Worm (Caenorhabditis elegans) whole organism, L4 larva: ENCODE measurements around the gene C52A10.3.

ENCODE experiments used
- D1046.2 ChIP-seq: fragments of 200-800 bp; sonication (Bioruptor generic); IDR thresholded peaks from 2 replicates; pipeline ENCODE4 v1.3.6; 2022; ENCODE audit warnings: missing genetic modification characterization, missing compliant biosample characterization
- F44E2.7 ChIP-seq: fragments of 200-800 bp; sonication (Bioruptor generic); IDR thresholded peaks from 2 replicates; pipeline ENCODE4 v2.1.2; 2022; ENCODE audit warnings: missing genetic modification characterization, missing compliant biosample characterization
- T26A8.4 ChIP-seq: fragments of 200-800 bp; sonication (Bioruptor generic); IDR thresholded peaks from 2 replicates; pipeline ENCODE4 v1.3.6; 2022; ENCODE audit warnings: missing genetic modification characterization, missing compliant biosample characterization
- Y5F2A.4 ChIP-seq: fragments of 200-800 bp; sonication (Bioruptor generic); optimal IDR thresholded peaks from 2 replicates; lab custom pipeline; 2018; ENCODE audit warnings: mild to moderate bottlenecking, missing genetic modification characterization, missing compliant biosample characterization
- aly-2 ChIP-seq: sonication (generic microtip); optimal IDR thresholded peaks from 2 replicates; lab custom pipeline; 2018; ENCODE audit warnings: missing biosample characterization, missing genetic modification characterization
- ama-1 ChIP-seq: fragments of 150-350 bp; optimal IDR thresholded peaks from 2 replicates; lab custom pipeline; 2014; ENCODE audit warnings: inconsistent platforms, mixed read lengths
- attf-4 ChIP-seq: sonication (generic microtip); optimal IDR thresholded peaks from 3 replicates; lab custom pipeline; 2017; ENCODE audit warnings: missing biosample characterization, missing genetic modification characterization
- ceh-20 ChIP-seq: fragments of 200-800 bp; sonication (Bioruptor generic); IDR thresholded peaks from 2 replicates; pipeline ENCODE4 v1.3.6; 2022; ENCODE audit warnings: missing genetic modification reagents, missing genetic modification characterization, missing compliant biosample characterization
- ceh-28 ChIP-seq: fragments of 150-350 bp; optimal IDR thresholded peaks from 2 replicates; lab custom pipeline; 2014; ENCODE audit warnings: missing biosample characterization, missing genetic modification reagents, missing genetic modification characterization
- ceh-82 ChIP-seq: sonication (generic microtip); optimal IDR thresholded peaks from 2 replicates; lab custom pipeline; 2017; ENCODE audit warnings: missing biosample characterization, missing genetic modification characterization
- ces-1 ChIP-seq: fragments of 150-350 bp; sonication (generic microtip); optimal IDR thresholded peaks from 4 replicates; lab custom pipeline; 2014; ENCODE audit warnings: missing biosample characterization, missing genetic modification reagents, missing genetic modification characterization
- cey-2 ChIP-seq: sonication (generic microtip); optimal IDR thresholded peaks from 3 replicates; lab custom pipeline; 2017; ENCODE audit warnings: missing genetic modification characterization, mild to moderate bottlenecking, missing compliant biosample characterization, antibody characterized with exemption, borderline replicate concordance; ENCODE audit not compliant: insufficient read depth
- daf-12 ChIP-seq: fragments of 150-350 bp; optimal IDR thresholded peaks from 2 replicates; lab custom pipeline; 2014; ENCODE audit warnings: missing biosample characterization, missing genetic modification reagents, missing genetic modification characterization
- daf-16 ChIP-seq, 3 experiments: sonication (generic microtip); optimal IDR thresholded peaks; 2 replicates each; lab custom pipeline; 2016 to 2017; ENCODE audit warnings: missing genetic modification characterization in 3 of 3, missing genetic modification reagents in 3 of 3, mild to moderate bottlenecking in 2 of 3, missing compliant biosample characterization in 2 of 3, missing biosample characterization in 1 of 3, moderate library complexity in 1 of 3
- daf-8 ChIP-seq: fragments of 200-800 bp; sonication (Bioruptor generic); IDR thresholded peaks from 2 replicates; pipeline ENCODE4 v1.3.6; 2022; ENCODE audit warnings: missing genetic modification characterization, missing compliant biosample characterization
- dmd-6 ChIP-seq: fragments of 200-800 bp; sonication (Bioruptor generic); IDR thresholded peaks from 2 replicates; pipeline ENCODE4 v1.3.6; 2022; ENCODE audit warnings: missing genetic modification reagents, missing genetic modification characterization, missing compliant biosample characterization
- dpl-1 ChIP-seq: fragments of 150-350 bp; optimal IDR thresholded peaks from 2 replicates; lab custom pipeline; 2014; ENCODE audit warnings: missing biosample characterization, missing genetic modification reagents, missing genetic modification characterization
- duxl-1 ChIP-seq: sonication (generic microtip); optimal IDR thresholded peaks from 2 replicates; lab custom pipeline; 2016; ENCODE audit warnings: mild to moderate bottlenecking, missing genetic modification characterization, moderate library complexity, missing compliant biosample characterization; ENCODE audit not compliant: poor library complexity
- fkh-10 ChIP-seq: fragments of 150-350 bp; optimal IDR thresholded peaks from 2 replicates; lab custom pipeline; 2014; ENCODE audit warnings: missing biosample characterization, missing genetic modification reagents, missing genetic modification characterization
- fos-1 ChIP-seq: fragments of 150-350 bp; optimal IDR thresholded peaks from 2 replicates; lab custom pipeline; 2014; ENCODE audit warnings: missing biosample characterization, missing genetic modification characterization
- gei-8 ChIP-seq: fragments of 200-800 bp; sonication (Bioruptor generic); optimal IDR thresholded peaks from 2 replicates; lab custom pipeline; 2018; ENCODE audit warnings: mild to moderate bottlenecking, missing genetic modification characterization, missing compliant biosample characterization
- jun-1 ChIP-seq: fragments of 150-350 bp; optimal IDR thresholded peaks from 2 replicates; lab custom pipeline; 2014; ENCODE audit warnings: missing biosample characterization, missing genetic modification reagents, missing genetic modification characterization
- lin-1 ChIP-seq: fragments of 200-800 bp; sonication (Bioruptor generic); IDR thresholded peaks from 2 replicates; pipeline ENCODE4 v1.3.6; 2022; ENCODE audit warnings: missing genetic modification reagents, missing genetic modification characterization, missing compliant biosample characterization
- lin-15B ChIP-seq: fragments of 150-350 bp; sonication (generic microtip); optimal IDR thresholded peaks from 3 replicates; lab custom pipeline; 2014; ENCODE audit warnings: missing biosample characterization, missing genetic modification characterization
- lin-29 ChIP-seq: fragments of 200-800 bp; sonication (Bioruptor generic); IDR thresholded peaks from 2 replicates; pipeline ENCODE4 v1.3.6; 2022; ENCODE audit warnings: missing genetic modification reagents, missing genetic modification characterization, missing compliant biosample characterization
- lin-38 ChIP-seq: fragments of 200-800 bp; sonication (Bioruptor generic); IDR thresholded peaks from 2 replicates; pipeline ENCODE4 v1.3.6; 2022; ENCODE audit warnings: missing genetic modification reagents, missing genetic modification characterization, missing compliant biosample characterization
- mdl-1 ChIP-seq, 2 experiments: fragments of 150-350 bp in 1 of 2; sonication (generic microtip) in 1 of 2; optimal IDR thresholded peaks; 2 replicates each; lab custom pipeline; 2014 to 2017; ENCODE audit warnings: missing biosample characterization in 2 of 2, missing genetic modification characterization in 2 of 2
- mep-1 ChIP-seq: fragments of 150-350 bp; sonication (generic microtip); optimal IDR thresholded peaks from 3 replicates; lab custom pipeline; 2014; ENCODE audit warnings: missing biosample characterization, missing genetic modification characterization
- mes-2 ChIP-seq: sonication (generic microtip); optimal IDR thresholded peaks from 2 replicates; lab custom pipeline; 2016; ENCODE audit warnings: missing genotype, mild to moderate bottlenecking, missing genetic modification characterization, missing compliant biosample characterization; ENCODE audit not compliant: poor library complexity, severe bottlenecking
- nhr-10 ChIP-seq: fragments of 150-350 bp; optimal IDR thresholded peaks from 2 replicates; lab custom pipeline; 2014; ENCODE audit warnings: missing biosample characterization, missing genetic modification characterization
- nhr-111 ChIP-seq: fragments of 200-800 bp; sonication (Bioruptor generic); optimal IDR thresholded peaks from 2 replicates; lab custom pipeline; 2018; ENCODE audit warnings: mild to moderate bottlenecking, missing genetic modification characterization, missing compliant biosample characterization
- nhr-237 ChIP-seq: sonication (generic microtip); optimal IDR thresholded peaks from 2 replicates; lab custom pipeline; 2017; ENCODE audit warnings: missing biosample characterization, missing genetic modification characterization
- nhr-25 ChIP-seq: sonication (generic microtip); optimal IDR thresholded peaks from 2 replicates; lab custom pipeline; 2017; ENCODE audit warnings: missing genetic modification characterization, mild to moderate bottlenecking, missing compliant biosample characterization, antibody characterized with exemption, moderate library complexity, borderline replicate concordance; ENCODE audit not compliant: insufficient read depth
- nhr-41 ChIP-seq: fragments of 200-800 bp; sonication (Bioruptor generic); IDR thresholded peaks from 2 replicates; pipeline ENCODE4 v1.3.6; 2022; ENCODE audit warnings: missing genetic modification reagents, missing genetic modification characterization, missing compliant biosample characterization
- nhr-42 ChIP-seq: fragments of 200-800 bp; sonication (Bioruptor generic); IDR thresholded peaks from 2 replicates; pipeline ENCODE4 v1.3.6; 2022; ENCODE audit warnings: missing genetic modification characterization, missing compliant biosample characterization
- nhr-48 ChIP-seq: sonication (generic microtip); optimal IDR thresholded peaks from 2 replicates; lab custom pipeline; 2016; ENCODE audit warnings: mild to moderate bottlenecking, missing genetic modification characterization, missing compliant biosample characterization
- pha-4 ChIP-seq, 2 experiments: fragments of 150-350 bp in 1 of 2; fragments of 200-800 bp in 1 of 2; sonication (Bioruptor generic) in 1 of 2; IDR thresholded peaks in 1 of 2; optimal IDR thresholded peaks in 1 of 2; 2 replicates each; pipeline versions ENCODE4 v1.3.6 to Lab custom; 2014 to 2022; ENCODE audit warnings: missing genetic modification characterization in 2 of 2, missing genetic modification reagents in 2 of 2, missing biosample characterization in 1 of 2, missing compliant biosample characterization in 1 of 2
- pqm-1 ChIP-seq: sonication (generic microtip); optimal IDR thresholded peaks from 2 replicates; lab custom pipeline; 2017; ENCODE audit warnings: missing biosample characterization, missing genetic modification characterization
- saeg-2 ChIP-seq: fragments of 200-800 bp; sonication (Bioruptor generic); IDR thresholded peaks from 2 replicates; pipeline ENCODE4 v1.3.6; 2022; ENCODE audit warnings: missing genetic modification reagents, missing genetic modification characterization, missing compliant biosample characterization
- skn-1 ChIP-seq: fragments of 150-350 bp; optimal IDR thresholded peaks from 2 replicates; lab custom pipeline; 2014; ENCODE audit warnings: missing biosample characterization, missing genetic modification characterization
- snpc-4 ChIP-seq: fragments of 150-350 bp; optimal IDR thresholded peaks from 2 replicates; lab custom pipeline; 2014; ENCODE audit warnings: missing biosample characterization, missing genetic modification characterization
- spr-1 ChIP-seq: sonication (generic microtip); optimal IDR thresholded peaks from 2 replicates; lab custom pipeline; 2016; ENCODE audit warnings: mild to moderate bottlenecking, missing genetic modification characterization, missing compliant biosample characterization
- unc-130 ChIP-seq: sonication (generic microtip); optimal IDR thresholded peaks from 2 replicates; lab custom pipeline; 2016; ENCODE audit warnings: missing genetic modification reagents, missing genetic modification characterization, missing compliant biosample characterization
- zfp-3 ChIP-seq: fragments of 200-800 bp; sonication (Bioruptor generic); conservative IDR thresholded peaks from 2 replicates; pipeline ENCODE4 v1.3.6; 2022; ENCODE audit warnings: missing genetic modification reagents, missing genetic modification characterization, missing compliant biosample characterization
- zip-11 ChIP-seq: fragments of 200-800 bp; sonication (Bioruptor generic); IDR thresholded peaks from 2 replicates; pipeline ENCODE4 v1.3.6; 2022; ENCODE audit warnings: missing genetic modification characterization, missing compliant biosample characterization
- zip-2 ChIP-seq: fragments of 150-350 bp; optimal IDR thresholded peaks from 2 replicates; lab custom pipeline; 2014; ENCODE audit warnings: missing biosample characterization, missing genetic modification characterization

C52A10.3 gene

DNA sequence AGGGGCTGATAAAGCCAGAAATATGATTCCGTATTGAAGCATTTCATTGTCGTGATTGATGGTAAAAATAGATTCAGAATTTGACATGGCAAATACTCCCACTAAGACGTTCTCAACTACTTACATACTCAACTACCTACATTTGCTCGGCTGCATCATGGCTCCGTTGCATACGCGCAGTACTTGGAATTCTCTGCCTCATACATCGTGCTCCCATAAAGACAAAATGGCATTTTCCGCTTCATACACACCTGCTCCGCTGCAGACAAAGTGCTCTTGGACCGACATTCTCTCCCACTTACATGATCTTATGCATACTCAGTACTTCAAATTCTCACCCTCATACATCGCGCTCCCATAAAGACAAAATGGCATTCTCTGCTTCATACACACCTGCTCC is 26.3 kb upstream of the C52A10.3 start, which contains the start of the genes srt-69 and B0238.12:
Gene srt-69, minus strand, starts transcription at position 101 of the 400 bp plus-strand sequence.
Gene B0238.12, plus strand, starts transcription at position 264 of the 400 bp plus-strand sequence.
- TF ChIP-seq nhr-10 (tag; lab: Kevin White, UChicago) (no peak), daf-8 (GFP tag; lab: Robert Waterston, UW) (no peak), ceh-82 (no peak), fos-1 (no peak), daf-12 (no peak), ama-1 (lab: Kevin White, UChicago) (no peak), nhr-48 (tag; lab: Kevin White, UChicago) (no peak), ceh-28 (no peak), dmd-6 (no peak), attf-4 (no peak), lin-1 (GFP tag; lab: Robert Waterston, UW) (no peak), daf-16 (GFP tag; optimal IDR thresholded peaks at IDR 0.05; lab: Kevin White, UChicago) (no peak), daf-16 (tag; optimal IDR thresholded peaks at IDR 0.05; lab: Kevin White, UChicago) (no peak), cey-2 (tag; lab: Kevin White, UChicago) (no peak), zip-2 (tag; lab: Kevin White, UChicago) (no peak), zfp-3 (GFP tag; lab: Robert Waterston, UW) (no peak), nhr-237 (no peak)

DNA sequence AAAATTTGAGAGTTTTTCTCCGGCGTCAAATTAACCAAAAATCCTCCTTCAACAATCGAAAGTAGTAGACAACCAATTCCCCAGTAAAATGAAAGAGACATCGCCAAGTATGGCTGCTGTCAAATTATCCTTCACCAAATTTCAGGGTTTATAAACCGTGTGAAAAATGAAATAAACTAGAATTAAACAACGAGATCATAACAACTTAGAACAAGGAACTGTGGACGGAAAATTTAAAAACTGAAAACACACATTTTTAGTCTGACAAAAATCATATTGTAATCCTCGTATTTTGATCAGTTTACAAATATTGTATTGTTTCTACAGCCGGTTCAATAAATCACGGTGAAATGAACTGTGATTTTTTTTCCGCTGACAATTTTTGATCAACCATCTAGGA is 23.7 kb upstream of the C52A10.3 start, which contains the start of gene cest-30:
Gene cest-30, minus strand, starts transcription at position 101 of the 400 bp plus-strand sequence.
- TF ChIP-seq zip-11 (no peak), duxl-1 (tag; lab: Kevin White, UChicago) (no peak), mdl-1 (tag; optimal IDR thresholded peaks at IDR 0.05; lab: Kevin White, UChicago) (no peak), fkh-10 (GFP tag; lab: Kevin White, UChicago) (no peak), pqm-1 (tag; lab: Kevin White, UChicago) (no peak), F44E2.7 (GFP tag; lab: Robert Waterston, UW) (no peak), lin-29 (GFP tag; lab: Robert Waterston, UW) (no peak), unc-130 (GFP tag; lab: Kevin White, UChicago) (no peak), daf-12 (no peak), nhr-10 (tag; lab: Kevin White, UChicago) (no peak), spr-1 (no peak), daf-16 (GFP tag; optimal IDR thresholded peaks at IDR 0.05; lab: Kevin White, UChicago) (no peak), daf-16 (tag; optimal IDR thresholded peaks at IDR 0.05; lab: Kevin White, UChicago) (no peak), mes-2 (tag; lab: Kevin White, UChicago) (no peak), lin-15B (tag; lab: Kevin White, UChicago) (no peak), gei-8 (GFP tag; lab: Kevin White, UChicago) (no peak), jun-1 (tag; lab: Kevin White, UChicago) (no peak)
- TF ChIP-seq, all 104 proteins: peak for 0

DNA sequence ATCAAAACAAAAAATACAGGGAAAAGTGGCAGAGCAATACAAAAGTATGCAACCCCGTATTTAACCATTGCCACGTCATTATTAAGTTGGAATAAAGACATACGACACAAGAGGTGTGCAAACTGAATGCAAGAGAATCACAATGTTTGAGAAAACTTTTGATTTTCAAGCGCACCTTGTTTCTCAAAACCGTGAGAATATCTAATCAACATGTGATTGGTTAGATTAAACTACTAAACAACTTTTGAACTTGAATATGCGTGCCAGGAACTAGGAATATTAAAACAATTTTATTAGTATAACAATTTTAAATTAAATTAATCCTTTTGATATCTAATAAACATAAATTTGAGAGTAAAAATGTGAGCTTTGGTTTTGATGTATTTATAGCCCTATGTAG is 20.1 kb upstream of the C52A10.3 start, which contains the start of gene srt-70:
Gene srt-70, minus strand, starts transcription at position 101 of the 400 bp plus-strand sequence.
- TF ChIP-seq skn-1 (tag; lab: Kevin White, UChicago) (no peak), nhr-41 (GFP tag; lab: Robert Waterston, UW) (no peak), gei-8 (GFP tag; lab: Kevin White, UChicago) (no peak), Y5F2A.4 (GFP tag; lab: Kevin White, UChicago) (no peak), mdl-1 (tag; optimal IDR thresholded peaks at IDR 0.05; lab: Kevin White, UChicago) (no peak), nhr-25 (tag; lab: Kevin White, UChicago) (no peak), D1046.2 (GFP tag; lab: Robert Waterston, UW) (no peak)
- TF ChIP-seq, all 104 proteins: peak for 0

DNA sequence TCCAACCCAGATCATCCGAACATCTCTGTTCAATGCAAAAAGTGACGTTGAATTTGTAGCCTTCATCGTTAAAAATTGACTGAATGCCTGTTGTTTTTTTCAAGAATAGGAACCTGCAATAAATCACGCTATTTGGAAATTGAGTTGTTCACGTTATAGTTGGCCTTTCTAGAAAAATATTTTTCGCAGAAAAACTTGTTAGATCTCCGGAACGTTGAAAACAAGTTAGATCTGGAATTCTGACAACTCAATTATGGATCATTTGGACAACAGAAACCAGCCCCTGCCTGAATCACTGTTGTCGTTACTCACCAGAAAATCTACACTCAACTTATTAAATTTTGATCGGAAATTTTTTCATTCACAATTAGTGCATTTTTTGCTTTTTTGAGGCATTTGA is 18.1 kb upstream of the C52A10.3 start, which contains the start of gene srt-67:
Gene srt-67, minus strand, starts transcription at position 101 of the 400 bp plus-strand sequence.
- TF ChIP-seq mdl-1 (tag; optimal IDR thresholded peaks at IDR 0.05; lab: Kevin White, UChicago) (no peak), pha-4 (GFP tag; IDR thresholded peaks at IDR 0.05; lab: Robert Waterston, UW) (no peak), pha-4 (tag; optimal IDR thresholded peaks at IDR 0.05; lab: Kevin White, UChicago) (no peak), dpl-1 (GFP tag; lab: Kevin White, UChicago) (no peak), T26A8.4 (GFP tag; lab: Robert Waterston, UW) (no peak), ces-1 (GFP tag; lab: Kevin White, UChicago) (no peak), zfp-3 (GFP tag; lab: Robert Waterston, UW) (no peak), nhr-42 (no peak), lin-38 (no peak), aly-2 (tag; lab: Kevin White, UChicago) (no peak), nhr-111 (GFP tag; lab: Kevin White, UChicago) (no peak), mep-1 (tag; lab: Kevin White, UChicago) (no peak), ceh-20 (GFP tag; lab: Robert Waterston, UW) (no peak), snpc-4 (tag; lab: Kevin White, UChicago) (no peak), saeg-2 (GFP tag; lab: Robert Waterston, UW) (no peak)
